Worm (Caenorhabditis elegans) whole organism, L4 larva: ENCODE measurements around the gene dkc-1.

Source experiments
- F49E8.2 ChIP-seq: sonication (generic microtip); optimal IDR thresholded peaks from 2 replicates; lab custom pipeline; 2016; ENCODE audit warnings: missing compliant biosample characterization, mild to moderate bottlenecking, missing genetic modification characterization, borderline replicate concordance
- jun-1 ChIP-seq: fragments of 150-350 bp; optimal IDR thresholded peaks from 2 replicates; lab custom pipeline; 2014; ENCODE audit warnings: missing biosample characterization, missing genetic modification reagents, missing genetic modification characterization
- lin-13 ChIP-seq: fragments of 150-350 bp; optimal IDR thresholded peaks from 2 replicates; lab custom pipeline; 2014; ENCODE audit warnings: missing biosample characterization, missing genetic modification reagents, missing genetic modification characterization
- nhr-102 ChIP-seq: sonication (generic microtip); optimal IDR thresholded peaks from 2 replicates; lab custom pipeline; 2016; ENCODE audit warnings: mild to moderate bottlenecking, missing genetic modification characterization, moderate library complexity, missing compliant biosample characterization
- sdz-12 ChIP-seq: fragments of 200-800 bp; sonication (Bioruptor generic); optimal IDR thresholded peaks from 2 replicates; lab custom pipeline; 2018; ENCODE audit warnings: mild to moderate bottlenecking, missing genetic modification characterization, missing compliant biosample characterization
- snpc-4 ChIP-seq: fragments of 150-350 bp; optimal IDR thresholded peaks from 2 replicates; lab custom pipeline; 2014; ENCODE audit warnings: missing biosample characterization, missing genetic modification characterization
- vab-7 ChIP-seq: fragments of 200-800 bp; sonication (Bioruptor generic); IDR thresholded peaks from 2 replicates; pipeline ENCODE4 v1.3.6; 2022; ENCODE audit warnings: missing genetic modification reagents, missing genetic modification characterization, missing compliant biosample characterization

ce11 chrIII:10717479-10717878 is 30.8 kb upstream of the dkc-1 start:
- peak; percentile 38 for TF ChIP-seq nhr-102
- TF ChIP-seq snpc-4 (tag; lab: Kevin White, UChicago) = no peak
- TF ChIP-seq jun-1 = no peak
- TF ChIP-seq sdz-12 (GFP tag; lab: Kevin White, UChicago) = no peak
- no peak for TF ChIP-seq lin-13 (GFP tag; lab: Kevin White, UChicago)
- TF ChIP-seq vab-7 (GFP tag; lab: Robert Waterston, UW) = no peak
- TF ChIP-seq F49E8.2 (tag; lab: Kevin White, UChicago) = no peak
